Worm (Caenorhabditis elegans) whole organism, L2 larva: ENCODE results near the gene lin-37.

Source experiments
- C34F6.9 ChIP-seq: fragments of 150-350 bp; optimal IDR thresholded peaks from 2 replicates; lab custom pipeline; 2014; ENCODE audit warnings: missing biosample characterization, missing genetic modification characterization
- F13H6.1 ChIP-seq: sonication (generic microtip); optimal IDR thresholded peaks from 2 replicates; lab custom pipeline; 2016; ENCODE audit warnings: missing genetic modification characterization, missing compliant biosample characterization
- R02D3.7 ChIP-seq: fragments of 150-350 bp; optimal IDR thresholded peaks from 2 replicates; lab custom pipeline; 2014; ENCODE audit warnings: missing biosample characterization, missing genetic modification characterization
- Y55F3AM.14 ChIP-seq: fragments of 200-800 bp; sonication (Bioruptor generic); optimal IDR thresholded peaks from 2 replicates; lab custom pipeline; 2018; ENCODE audit warnings: mild to moderate bottlenecking, missing genetic modification characterization, missing compliant biosample characterization
- ZK546.5 ChIP-seq: sonication (generic microtip); optimal IDR thresholded peaks from 2 replicates; lab custom pipeline; 2017; ENCODE audit warnings: missing biosample characterization, missing genetic modification characterization
- alr-1 ChIP-seq: fragments of 150-350 bp; optimal IDR thresholded peaks from 2 replicates; lab custom pipeline; 2014; ENCODE audit warnings: missing biosample characterization, missing genetic modification characterization
- aly-2 ChIP-seq: fragments of 150-350 bp; optimal IDR thresholded peaks from 2 replicates; lab custom pipeline; 2014; ENCODE audit warnings: missing biosample characterization, missing genetic modification characterization
- ama-1 ChIP-seq: fragments of 150-350 bp; optimal IDR thresholded peaks from 2 replicates; lab custom pipeline; 2018; ENCODE audit warnings: inconsistent platforms
- blmp-1 ChIP-seq: sonication (generic microtip); optimal IDR thresholded peaks from 2 replicates; lab custom pipeline; 2017; ENCODE audit warnings: missing genetic modification characterization, mild to moderate bottlenecking, missing compliant biosample characterization, antibody characterized with exemption, moderate library complexity; ENCODE audit not compliant: insufficient read depth
- ceh-16 ChIP-seq: fragments of 150-350 bp; optimal IDR thresholded peaks from 2 replicates; lab custom pipeline; 2014; ENCODE audit warnings: missing biosample characterization, missing genetic modification characterization
- ceh-82 ChIP-seq: fragments of 150-350 bp; optimal IDR thresholded peaks from 2 replicates; lab custom pipeline; 2014; ENCODE audit warnings: missing biosample characterization, missing genetic modification characterization
- crh-2 ChIP-seq: sonication (generic microtip); optimal IDR thresholded peaks from 2 replicates; lab custom pipeline; 2017; ENCODE audit warnings: missing biosample characterization, missing genetic modification characterization
- dmd-4 ChIP-seq: sonication (generic microtip); optimal IDR thresholded peaks from 2 replicates; lab custom pipeline; 2017; ENCODE audit warnings: missing biosample characterization, missing genetic modification characterization
- egl-27 ChIP-seq: sonication (generic microtip); optimal IDR thresholded peaks from 3 replicates; lab custom pipeline; 2017; ENCODE audit warnings: missing biosample characterization, missing genetic modification reagents, missing genetic modification characterization
- elt-1 ChIP-seq: fragments of 150-350 bp; optimal IDR thresholded peaks from 2 replicates; lab custom pipeline; 2014; ENCODE audit warnings: missing biosample characterization, missing genetic modification characterization
- elt-3 ChIP-seq: sonication (generic microtip); optimal IDR thresholded peaks from 2 replicates; lab custom pipeline; 2017; ENCODE audit warnings: missing biosample characterization, missing genetic modification characterization
- fos-1 ChIP-seq: fragments of 150-350 bp; optimal IDR thresholded peaks from 2 replicates; lab custom pipeline; 2014; ENCODE audit warnings: missing biosample characterization, missing genetic modification characterization
- gmeb-1 ChIP-seq: fragments of 150-350 bp; optimal IDR thresholded peaks from 2 replicates; lab custom pipeline; 2014; ENCODE audit warnings: missing biosample characterization, missing genetic modification characterization
- lin-11 ChIP-seq: fragments of 150-350 bp; sonication (generic microtip); optimal IDR thresholded peaks from 2 replicates; lab custom pipeline; 2014; ENCODE audit warnings: missing biosample characterization, missing genetic modification characterization, inconsistent platforms, mixed read lengths
- lin-13 ChIP-seq: fragments of 150-350 bp; optimal IDR thresholded peaks from 2 replicates; lab custom pipeline; 2014; ENCODE audit warnings: missing biosample characterization, missing genetic modification reagents, missing genetic modification characterization
- lin-39 ChIP-seq: fragments of 150-350 bp; optimal IDR thresholded peaks from 2 replicates; lab custom pipeline; 2014; ENCODE audit warnings: missing biosample characterization, missing genetic modification reagents, missing genetic modification characterization
- lsy-2 ChIP-seq, 2 experiments: fragments of 150-350 bp in 1 of 2; sonication (generic microtip) in 1 of 2; optimal IDR thresholded peaks; 2 replicates each; lab custom pipeline; 2014 to 2017; ENCODE audit warnings: missing biosample characterization in 2 of 2, missing genetic modification characterization in 2 of 2
- mab-5 ChIP-seq: fragments of 150-350 bp; optimal IDR thresholded peaks from 2 replicates; lab custom pipeline; 2014; ENCODE audit warnings: missing biosample characterization, missing genetic modification characterization
- mbf-1 ChIP-seq: sonication (generic microtip); optimal IDR thresholded peaks from 2 replicates; lab custom pipeline; 2017; ENCODE audit warnings: missing biosample characterization, missing genetic modification characterization
- mdl-1 ChIP-seq, 2 experiments: fragments of 150-350 bp in 1 of 2; sonication (generic microtip) in 1 of 2; optimal IDR thresholded peaks; 2 replicates each; lab custom pipeline; 2017; ENCODE audit warnings: missing biosample characterization in 2 of 2, missing genetic modification characterization in 2 of 2
- nhr-10 ChIP-seq: sonication (generic microtip); optimal IDR thresholded peaks from 2 replicates; lab custom pipeline; 2017; ENCODE audit warnings: missing biosample characterization, missing genetic modification characterization
- nhr-11 ChIP-seq: fragments of 150-350 bp; optimal IDR thresholded peaks from 2 replicates; lab custom pipeline; 2014; ENCODE audit warnings: missing biosample characterization, missing genetic modification characterization
- nhr-12 ChIP-seq: fragments of 150-350 bp; optimal IDR thresholded peaks from 2 replicates; lab custom pipeline; 2014; ENCODE audit warnings: missing biosample characterization, missing genetic modification characterization
- nhr-129 ChIP-seq: fragments of 150-350 bp; optimal IDR thresholded peaks from 2 replicates; lab custom pipeline; 2014; ENCODE audit warnings: missing biosample characterization, missing genetic modification characterization
- nhr-21 ChIP-seq: fragments of 150-350 bp; optimal IDR thresholded peaks from 2 replicates; lab custom pipeline; 2014; ENCODE audit warnings: missing biosample characterization, missing genetic modification characterization
- nhr-23 ChIP-seq: fragments of 150-350 bp; optimal IDR thresholded peaks from 2 replicates; lab custom pipeline; 2014; ENCODE audit warnings: missing biosample characterization, missing genetic modification reagents, missing genetic modification characterization
- nhr-237 ChIP-seq: fragments of 150-350 bp; optimal IDR thresholded peaks from 2 replicates; lab custom pipeline; 2014; ENCODE audit warnings: missing biosample characterization, missing genetic modification characterization
- nhr-25 ChIP-seq: fragments of 150-350 bp; sonication (generic microtip); optimal IDR thresholded peaks from 3 replicates; lab custom pipeline; 2014; ENCODE audit warnings: missing biosample characterization, missing genetic modification characterization
- nhr-6 ChIP-seq: fragments of 150-350 bp; optimal IDR thresholded peaks from 2 replicates; lab custom pipeline; 2014; ENCODE audit warnings: missing biosample characterization, missing genetic modification characterization
- nhr-77 ChIP-seq: fragments of 150-350 bp; optimal IDR thresholded peaks from 2 replicates; lab custom pipeline; 2014; ENCODE audit warnings: missing biosample characterization, missing genetic modification characterization
- peb-1 ChIP-seq: fragments of 150-350 bp; optimal IDR thresholded peaks from 2 replicates; lab custom pipeline; 2014; ENCODE audit warnings: missing biosample characterization, missing genetic modification characterization
- sem-4 ChIP-seq: fragments of 150-350 bp; optimal IDR thresholded peaks from 2 replicates; lab custom pipeline; 2014; ENCODE audit warnings: missing biosample characterization, missing genetic modification reagents, missing genetic modification characterization
- skn-1 ChIP-seq: sonication (generic microtip); optimal IDR thresholded peaks from 2 replicates; lab custom pipeline; 2017; ENCODE audit warnings: missing biosample characterization, missing genetic modification characterization
- sma-3 ChIP-seq: sonication (generic microtip); optimal IDR thresholded peaks from 2 replicates; lab custom pipeline; 2016; ENCODE audit warnings: missing genetic modification reagents, missing genetic modification characterization, missing compliant biosample characterization
- sma-9 ChIP-seq, 2 experiments: fragments of 150-350 bp in 1 of 2; sonication (generic microtip) in 1 of 2; optimal IDR thresholded peaks; 2 replicates each; lab custom pipeline; 2014 to 2016; ENCODE audit warnings: missing genetic modification characterization in 2 of 2, mild to moderate bottlenecking in 1 of 2, missing biosample characterization in 1 of 2, missing compliant biosample characterization in 1 of 2, missing genetic modification reagents in 1 of 2, moderate library complexity in 1 of 2
- snpc-4 ChIP-seq: fragments of 150-350 bp; optimal IDR thresholded peaks from 2 replicates; lab custom pipeline; 2014; ENCODE audit warnings: missing biosample characterization, missing genetic modification characterization
- unc-39 ChIP-seq: fragments of 150-350 bp; optimal IDR thresholded peaks from 2 replicates; lab custom pipeline; 2014; ENCODE audit warnings: missing biosample characterization, missing genetic modification characterization
- unc-55 ChIP-seq: fragments of 150-350 bp; sonication (generic microtip); optimal IDR thresholded peaks from 3 replicates; lab custom pipeline; 2014; ENCODE audit warnings: missing biosample characterization, missing genetic modification reagents, missing genetic modification characterization
- unc-62 ChIP-seq: fragments of 150-350 bp; optimal IDR thresholded peaks from 2 replicates; lab custom pipeline; 2014; ENCODE audit warnings: missing biosample characterization, missing genetic modification reagents, missing genetic modification characterization
- zag-1 ChIP-seq: fragments of 150-350 bp; optimal IDR thresholded peaks from 2 replicates; lab custom pipeline; 2014; ENCODE audit warnings: missing biosample characterization, missing genetic modification characterization
- ztf-1 ChIP-seq: fragments of 200-800 bp; sonication (Bioruptor generic); conservative IDR thresholded peaks from 2 replicates; pipeline ENCODE4 v1.3.6; 2022; ENCODE audit warnings: missing genetic modification characterization, missing compliant biosample characterization
- ztf-11 ChIP-seq: sonication (generic microtip); optimal IDR thresholded peaks from 2 replicates; lab custom pipeline; 2017; ENCODE audit warnings: missing biosample characterization, missing genetic modification characterization
- ztf-4 ChIP-seq: fragments of 150-350 bp; optimal IDR thresholded peaks from 2 replicates; lab custom pipeline; 2014; ENCODE audit warnings: missing biosample characterization, missing genetic modification characterization

lin-37 gene

DNA sequence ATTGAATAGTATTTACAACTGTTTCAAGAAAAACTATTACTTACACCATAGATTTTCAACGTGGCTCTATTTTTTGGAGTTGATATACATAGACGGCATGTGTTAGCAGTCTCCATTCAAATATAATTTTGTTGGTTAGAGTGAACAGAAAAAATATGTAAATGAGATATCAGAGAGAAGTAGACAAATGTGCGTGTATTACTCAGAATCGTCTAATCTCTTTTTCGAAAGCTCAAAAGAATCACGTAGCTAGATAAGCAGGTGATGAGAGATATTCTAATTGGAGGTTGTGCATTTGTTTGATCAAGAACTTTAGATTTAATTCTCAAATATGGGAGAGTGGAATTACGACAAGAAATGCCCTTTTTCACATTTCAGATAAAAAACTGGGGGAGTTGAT is 18.2 kb upstream of the lin-37 start, which contains the start of gene ZK418.10:
Gene ZK418.10, minus strand, starts transcription at position 148 of the 400 bp plus-strand sequence.
- TF ChIP-seq fos-1, result no peak
- TF ChIP-seq alr-1 (tag; lab: Kevin White, UChicago), result no peak
- TF ChIP-seq mdl-1 (tag; optimal IDR thresholded peaks at IDR 0.05; lab: Kevin White, UChicago), result no peak
- TF ChIP-seq C34F6.9 (tag; lab: Kevin White, UChicago), result peak; percentile 33
- TF ChIP-seq sma-9 (GFP tag; optimal IDR thresholded peaks at IDR 0.05; lab: Kevin White, UChicago), result peak; percentile 5
- TF ChIP-seq sma-9 (tag; optimal IDR thresholded peaks at IDR 0.05; lab: Kevin White, UChicago), result no peak
- peak in 1 of 2 experiments; percentile 16 for TF ChIP-seq lsy-2 (tag; optimal IDR thresholded peaks at IDR 0.05; lab: Kevin White, UChicago)
- no peak for TF ChIP-seq nhr-12 (tag; lab: Kevin White, UChicago)
- TF ChIP-seq ceh-16 (tag; lab: Kevin White, UChicago), result no peak
- TF ChIP-seq nhr-21 (tag; lab: Kevin White, UChicago), result peak; percentile 16
- TF ChIP-seq peb-1 (tag; lab: Kevin White, UChicago), result no peak
- no peak for TF ChIP-seq nhr-23 (tag; lab: Kevin White, UChicago)
- no peak for TF ChIP-seq crh-2 (tag; lab: Kevin White, UChicago)
- TF ChIP-seq sma-3, result no peak
- no peak for TF ChIP-seq mab-5
- TF ChIP-seq nhr-11 (tag; lab: Kevin White, UChicago), result no peak
- no peak for TF ChIP-seq ama-1 (lab: Kevin White, UChicago)

- no peak for TF ChIP-seq mab-5
- no peak for TF ChIP-seq blmp-1 (tag; lab: Kevin White, UChicago)
- TF ChIP-seq elt-3 (tag; lab: Kevin White, UChicago), result no peak
- TF ChIP-seq unc-39 (tag; lab: Kevin White, UChicago), result no peak
- no peak for TF ChIP-seq unc-62 (GFP tag; lab: Kevin White, UChicago)
- TF ChIP-seq snpc-4 (tag; lab: Kevin White, UChicago), result no peak
- no peak for TF ChIP-seq lin-39 (tag; lab: Kevin White, UChicago)
- no peak for TF ChIP-seq zag-1 (tag; lab: Kevin White, UChicago)
- TF ChIP-seq nhr-237 (tag; lab: Kevin White, UChicago), result no peak
- TF ChIP-seq peb-1 (tag; lab: Kevin White, UChicago), result no peak
- no peak for TF ChIP-seq mdl-1 (tag; optimal IDR thresholded peaks at IDR 0.05; lab: Kevin White, UChicago)
- peak; percentile 84 for TF ChIP-seq sma-3
- TF ChIP-seq Y55F3AM.14 (GFP tag; lab: Kevin White, UChicago), result no peak
- no peak for TF ChIP-seq dmd-4
- peak; percentile 22 to 86 for TF ChIP-seq lsy-2 (tag; optimal IDR thresholded peaks at IDR 0.05; lab: Kevin White, UChicago)
- TF ChIP-seq ceh-82 (tag; lab: Kevin White, UChicago), result no peak
- no peak for TF ChIP-seq nhr-25 (tag; lab: Kevin White, UChicago)
- TF ChIP-seq nhr-11 (tag; lab: Kevin White, UChicago), result no peak
- TF ChIP-seq elt-1, result no peak
- TF ChIP-seq ztf-1 (GFP tag; lab: Robert Waterston, UW), result no peak
- TF ChIP-seq unc-55 (GFP tag; lab: Kevin White, UChicago), result peak; percentile 70
- TF ChIP-seq egl-27 (tag; lab: Kevin White, UChicago), result peak; percentile 66
- no peak for TF ChIP-seq ceh-16 (tag; lab: Kevin White, UChicago)
- TF ChIP-seq skn-1 (tag; lab: Kevin White, UChicago), result no peak
- TF ChIP-seq lin-13 (GFP tag; lab: Kevin White, UChicago), result peak; percentile 76
- no peak for TF ChIP-seq nhr-12 (tag; lab: Kevin White, UChicago)
- TF ChIP-seq nhr-6, result no peak
- peak; percentile 66 for TF ChIP-seq C34F6.9 (tag; lab: Kevin White, UChicago)
- peak; percentile 66 for TF ChIP-seq sma-9 (GFP tag; optimal IDR thresholded peaks at IDR 0.05; lab: Kevin White, UChicago)
- no peak for TF ChIP-seq sma-9 (tag; optimal IDR thresholded peaks at IDR 0.05; lab: Kevin White, UChicago)
- no peak for TF ChIP-seq ztf-11 (tag; lab: Kevin White, UChicago)
- TF ChIP-seq mbf-1, result no peak
- no peak for TF ChIP-seq aly-2 (tag; lab: Kevin White, UChicago)
- peak; percentile 69 for TF ChIP-seq F13H6.1 (tag; lab: Kevin White, UChicago)
- peak; percentile 25 for TF ChIP-seq nhr-129 (tag; lab: Kevin White, UChicago)
- TF ChIP-seq lin-11 (tag; lab: Kevin White, UChicago), result peak; percentile 29
- no peak for TF ChIP-seq nhr-77
- no peak for TF ChIP-seq nhr-10 (tag; lab: Kevin White, UChicago)
- no peak for TF ChIP-seq ZK546.5 (tag; lab: Kevin White, UChicago)
- TF ChIP-seq alr-1 (tag; lab: Kevin White, UChicago), result no peak
- TF ChIP-seq ztf-4 (tag; lab: Kevin White, UChicago), result no peak
- peak; percentile 65 for TF ChIP-seq gmeb-1
- TF ChIP-seq nhr-21 (tag; lab: Kevin White, UChicago), result peak; percentile 8
- no peak for TF ChIP-seq nhr-23 (tag; lab: Kevin White, UChicago)
- TF ChIP-seq sem-4, result no peak
- TF ChIP-seq ama-1 (lab: Kevin White, UChicago), result no peak
- no peak for TF ChIP-seq R02D3.7 (tag; lab: Kevin White, UChicago)
- TF ChIP-seq crh-2 (tag; lab: Kevin White, UChicago), result peak; percentile 59
- TF ChIP-seq fos-1, result peak; percentile 50
Measured at ce11 chrIII:7087691-7088323, 15.5 kb upstream of the lin-37 start, which contains the start of gene fubl-2. Gene fubl-2, minus strand, starts transcription at chrIII:7087741.
